Worm (Caenorhabditis elegans): ENCODE measurements around the gene srw-67.

DNA sequence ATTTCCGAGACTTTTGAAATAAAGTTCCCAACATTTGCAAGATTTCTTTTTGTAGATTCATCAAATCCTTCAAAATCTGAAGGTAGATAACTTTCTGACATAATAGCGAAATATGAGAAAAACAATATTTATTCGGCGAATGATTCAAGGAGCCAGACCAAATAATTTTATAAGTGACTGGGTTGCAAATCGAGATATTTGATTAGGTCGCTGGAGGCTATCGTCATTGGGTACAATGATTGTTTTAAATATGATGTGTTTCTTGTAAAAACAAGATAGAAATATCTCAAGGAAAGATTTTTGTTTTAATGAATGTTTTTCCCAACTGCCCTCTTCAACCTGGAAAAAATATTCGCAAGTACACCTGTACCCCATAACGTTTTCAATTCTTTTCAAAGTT lies 11.4 kb downstream of the srw-67 start, which contains the start of gene srw-69:
- TF ChIP-seq hnd-1 (tag; optimal IDR thresholded peaks at IDR 0.05) (no peak), hmbx-1 (tag; optimal IDR thresholded peaks at IDR 0.05) (no peak), F13C5.2 (tag; optimal IDR thresholded peaks at IDR 0.05) (no peak), ama-1 (optimal IDR thresholded peaks at IDR 0.05) (no peak), tra-4 (tag; optimal IDR thresholded peaks at IDR 0.05) (no peak), ceh-13 (GFP tag; optimal IDR thresholded peaks at IDR 0.05) (no peak)
